Fruit fly (Drosophila melanogaster) Kc167 (cell line): ENCODE results near the gene CG11369.

ENCODE experiments used
- insv ChIP-seq: fragments of >200 bp; optimal IDR thresholded peaks from 3 replicates; lab custom pipeline; 2018; ENCODE audit warnings: missing external identifiers
- psq ChIP-seq: fragments of >200 bp; optimal IDR thresholded peaks from 2 replicates; lab custom pipeline; 2017; ENCODE audit warnings: missing external identifiers
- ttk ChIP-seq: sonication (Bioruptor generic); optimal IDR thresholded peaks from 2 replicates; lab custom pipeline; 2017; ENCODE audit warnings: missing external identifiers

DNA sequence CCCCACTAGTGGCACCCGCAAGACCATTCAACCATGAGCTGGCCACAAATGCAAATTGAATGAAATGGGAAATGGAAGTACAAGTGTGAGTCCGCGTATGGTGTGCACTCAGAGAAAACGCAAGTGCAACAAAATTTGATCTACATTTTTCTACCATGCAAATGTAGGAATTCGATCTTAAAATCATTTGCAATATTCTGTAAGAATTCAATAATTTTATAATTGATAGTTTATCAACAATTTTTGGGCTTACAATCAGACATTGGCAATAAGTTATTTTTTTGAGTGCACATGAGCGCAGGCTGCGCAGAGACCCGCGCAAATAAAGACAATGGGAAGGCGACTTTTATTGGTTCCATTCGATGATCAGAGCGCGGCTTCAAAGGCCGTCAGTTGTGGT is 2.9 kb upstream of the CG11369 start:
- no peak for TF ChIP-seq ttk (lab: Kevin White, UChicago)
- TF ChIP-seq insv: no peak
- no peak for TF ChIP-seq psq (lab: Kevin White, UChicago)
